Worm (Caenorhabditis elegans) whole organism, mixed stage, embryonic: Measurements from ENCODE around the gene F35F10.1.

ENCODE experiments used
- M03D4.4 ChIP-seq: sonication (generic microtip); optimal IDR thresholded peaks from 2 replicates; lab custom pipeline; 2017; ENCODE audit warnings: mild to moderate bottlenecking, missing genetic modification characterization, missing compliant biosample characterization
- blmp-1 ChIP-seq: fragments of 150-350 bp; optimal IDR thresholded peaks from 2 replicates; lab custom pipeline; 2014; ENCODE audit warnings: missing biosample characterization, missing genetic modification characterization
- ceh-39 ChIP-seq: fragments of 150-350 bp; optimal IDR thresholded peaks from 2 replicates; lab custom pipeline; 2014; ENCODE audit warnings: missing biosample characterization, missing genetic modification characterization
- ceh-43 ChIP-seq: fragments of 200-800 bp; sonication (Bioruptor generic); optimal IDR thresholded peaks from 2 replicates; lab custom pipeline; 2018; ENCODE audit warnings: mild to moderate bottlenecking, missing genetic modification characterization, moderate library complexity, missing compliant biosample characterization
- ceh-83 ChIP-seq: fragments of 200-800 bp; sonication (Bioruptor generic); optimal IDR thresholded peaks from 2 replicates; lab custom pipeline; 2018; ENCODE audit warnings: mild to moderate bottlenecking, missing genetic modification characterization, missing compliant biosample characterization
- cnd-1 ChIP-seq: fragments of 200-800 bp; sonication (Bioruptor generic); optimal IDR thresholded peaks from 2 replicates; lab custom pipeline; 2018; ENCODE audit warnings: mild to moderate bottlenecking, missing genetic modification characterization, missing compliant biosample characterization
- drap-1 ChIP-seq: fragments of 200-800 bp; sonication (Bioruptor generic); optimal IDR thresholded peaks from 3 replicates; lab custom pipeline; 2018; ENCODE audit warnings: mild to moderate bottlenecking, missing genetic modification characterization, missing compliant biosample characterization
- elt-1 ChIP-seq: sonication (generic microtip); optimal IDR thresholded peaks from 2 replicates; lab custom pipeline; 2017; ENCODE audit warnings: missing genetic modification characterization, mild to moderate bottlenecking, missing compliant biosample characterization, antibody characterized with exemption, moderate library complexity, borderline replicate concordance; ENCODE audit not compliant: insufficient read depth
- elt-3 ChIP-seq: fragments of 150-350 bp; optimal IDR thresholded peaks from 2 replicates; lab custom pipeline; 2014; ENCODE audit warnings: missing biosample characterization, missing genetic modification characterization
- ham-2 ChIP-seq: fragments of 200-800 bp; sonication (Bioruptor generic); optimal IDR thresholded peaks from 2 replicates; lab custom pipeline; 2018; ENCODE audit warnings: mild to moderate bottlenecking, missing genetic modification characterization, missing compliant biosample characterization
- hlh-1 ChIP-seq: fragments of 150-350 bp; optimal IDR thresholded peaks from 2 replicates; lab custom pipeline; 2014; ENCODE audit warnings: missing biosample characterization, missing genetic modification reagents, missing genetic modification characterization
- lin-13 ChIP-seq: fragments of 150-350 bp; optimal IDR thresholded peaks from 2 replicates; lab custom pipeline; 2014; ENCODE audit warnings: missing biosample characterization, missing genetic modification characterization
- lsy-2 ChIP-seq: fragments of 150-350 bp; optimal IDR thresholded peaks from 2 replicates; lab custom pipeline; 2014; ENCODE audit warnings: missing biosample characterization, missing genetic modification characterization
- mab-5 ChIP-seq: fragments of 150-350 bp; optimal IDR thresholded peaks from 2 replicates; lab custom pipeline; 2014; ENCODE audit warnings: missing biosample characterization, missing genetic modification characterization
- mep-1 ChIP-seq: fragments of 150-350 bp; optimal IDR thresholded peaks from 2 replicates; lab custom pipeline; 2017; ENCODE audit warnings: missing biosample characterization, missing genetic modification reagents, missing genetic modification characterization, inconsistent platforms
- mls-2 ChIP-seq: sonication (generic microtip); optimal IDR thresholded peaks from 2 replicates; lab custom pipeline; 2016; ENCODE audit warnings: mild to moderate bottlenecking, missing genetic modification characterization, moderate library complexity, missing compliant biosample characterization
- nhr-12 ChIP-seq: fragments of 150-350 bp; optimal IDR thresholded peaks from 2 replicates; lab custom pipeline; 2014; ENCODE audit warnings: missing biosample characterization, missing genetic modification characterization
- nhr-2 ChIP-seq: fragments of 150-350 bp; optimal IDR thresholded peaks from 2 replicates; lab custom pipeline; 2014; ENCODE audit warnings: missing biosample characterization, missing genetic modification characterization
- nhr-28 ChIP-seq: fragments of 150-350 bp; optimal IDR thresholded peaks from 2 replicates; lab custom pipeline; 2014; ENCODE audit warnings: missing biosample characterization, missing genetic modification characterization
- nhr-76 ChIP-seq: sonication (generic microtip); optimal IDR thresholded peaks from 2 replicates; lab custom pipeline; 2017; ENCODE audit warnings: missing biosample characterization, missing genetic modification characterization
- pha-4 ChIP-seq: fragments of 150-350 bp; optimal IDR thresholded peaks from 2 replicates; lab custom pipeline; 2018; ENCODE audit warnings: missing biosample characterization, missing genetic modification reagents, missing genetic modification characterization
- sem-2 ChIP-seq: fragments of 200-800 bp; sonication (Bioruptor generic); optimal IDR thresholded peaks from 2 replicates; lab custom pipeline; 2018; ENCODE audit warnings: mild to moderate bottlenecking, missing genetic modification characterization, missing compliant biosample characterization
- tbx-8 ChIP-seq: fragments of 200-800 bp; sonication (Bioruptor generic); optimal IDR thresholded peaks from 2 replicates; lab custom pipeline; 2018; ENCODE audit warnings: mild to moderate bottlenecking, missing genetic modification characterization, moderate library complexity, missing compliant biosample characterization
- unc-120 ChIP-seq: sonication (generic microtip); optimal IDR thresholded peaks from 2 replicates; lab custom pipeline; 2017; ENCODE audit warnings: missing genetic modification characterization, missing compliant biosample characterization; ENCODE audit not compliant: poor library complexity, severe bottlenecking
- unc-39 ChIP-seq: fragments of 150-350 bp; optimal IDR thresholded peaks from 2 replicates; lab custom pipeline; 2014; ENCODE audit warnings: missing biosample characterization, missing genetic modification characterization
- zip-8 ChIP-seq: fragments of 150-350 bp; optimal IDR thresholded peaks from 2 replicates; lab custom pipeline; 2014; ENCODE audit warnings: missing biosample characterization, missing genetic modification characterization
- ztf-11 ChIP-seq: fragments of 150-350 bp; optimal IDR thresholded peaks from 2 replicates; lab custom pipeline; 2014; ENCODE audit warnings: missing biosample characterization, missing genetic modification characterization

Gene F35F10.1

DNA sequence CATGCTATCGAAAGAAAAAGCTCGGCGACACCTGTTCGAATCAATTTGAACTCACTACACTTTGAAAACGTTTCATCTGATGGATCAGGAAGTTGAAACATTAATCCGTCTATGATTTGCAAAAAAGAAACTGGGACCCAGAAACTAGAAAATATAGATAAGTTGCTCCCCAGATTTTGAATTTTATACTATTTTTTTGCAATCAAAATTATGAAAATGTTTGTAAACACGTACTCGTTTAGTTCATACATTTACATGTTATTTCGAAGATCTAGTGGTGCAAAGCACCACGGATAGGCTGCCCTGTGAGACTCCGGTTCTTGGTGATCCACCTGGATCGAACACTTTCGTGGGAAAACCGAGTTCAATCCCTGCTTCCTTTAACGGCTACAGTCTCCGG, 25.8 kb downstream of the F35F10.1 start, which contains the start of gene C17B7.10:
C17B7.10 (minus strand) TSS at position 101 of the 400 bp plus-strand sequence.
- TF ChIP-seq elt-3 (tag; lab: Kevin White, UChicago) (no peak), ceh-83 (GFP tag; lab: Kevin White, UChicago) (no peak), tbx-8 (GFP tag; lab: Kevin White, UChicago) (no peak), cnd-1 (no peak)

DNA sequence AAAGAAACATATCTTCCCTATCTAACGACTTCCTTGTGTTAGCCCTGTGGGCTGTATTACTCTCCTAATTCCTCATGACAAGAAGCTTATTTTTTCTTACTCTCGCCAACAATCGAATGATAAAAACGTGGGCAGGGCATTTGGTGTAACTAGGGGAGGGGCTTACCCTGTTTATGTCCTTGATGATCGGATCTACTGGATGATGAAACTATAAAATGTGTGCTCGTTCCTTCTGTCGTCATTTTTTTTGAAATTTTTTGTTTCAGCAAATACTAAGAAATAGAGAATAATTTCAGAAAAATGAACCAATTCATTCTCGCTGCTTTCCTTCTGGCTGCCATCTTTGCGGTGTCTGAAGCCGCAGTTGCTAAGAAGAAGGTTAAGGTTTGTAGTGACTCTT, 26.4 kb downstream of the F35F10.1 start, which contains the start of gene C17B7.3:
C17B7.3 (plus strand) TSS at position 301 of the 400 bp plus-strand sequence.
- no peak for TF ChIP-seq elt-1 (tag; lab: Kevin White, UChicago)
- TF ChIP-seq pha-4 = no peak
- TF ChIP-seq blmp-1 (tag; lab: Kevin White, UChicago) = no peak
- TF ChIP-seq ceh-39 (tag; lab: Kevin White, UChicago) = no peak
- TF ChIP-seq nhr-12 (tag; lab: Kevin White, UChicago) = no peak
- TF ChIP-seq nhr-2 = no peak
- TF ChIP-seq ham-2 (GFP tag; lab: Kevin White, UChicago) = no peak
- TF ChIP-seq elt-3 (tag; lab: Kevin White, UChicago) = no peak
- no peak for TF ChIP-seq tbx-8 (GFP tag; lab: Kevin White, UChicago)
- TF ChIP-seq ztf-11 (tag; lab: Kevin White, UChicago) = no peak
- no peak for TF ChIP-seq drap-1
- no peak for TF ChIP-seq mab-5 (tag; lab: Kevin White, UChicago)
- no peak for TF ChIP-seq lsy-2 (tag; lab: Kevin White, UChicago)

DNA sequence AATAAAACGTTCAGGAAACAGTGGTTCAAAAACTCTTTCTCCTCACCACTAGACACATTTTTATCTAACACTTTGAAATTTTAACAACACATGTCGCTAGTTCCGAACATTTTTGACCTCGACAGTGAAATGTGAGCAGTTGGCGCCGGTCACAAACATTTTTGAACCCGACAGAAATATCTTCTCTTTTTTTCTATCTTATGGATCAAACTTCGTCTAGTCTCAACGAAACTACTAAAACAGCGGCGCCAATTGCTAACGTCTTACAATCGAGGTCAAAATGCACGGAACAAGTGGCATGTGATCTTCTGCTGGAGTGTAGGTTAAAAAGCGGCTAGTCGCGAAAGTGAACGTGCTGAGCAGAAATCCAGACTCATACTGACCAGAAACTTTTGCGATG, 27.9 kb downstream of the F35F10.1 start:
- no peak for TF ChIP-seq mab-5 (tag; lab: Kevin White, UChicago)
- TF ChIP-seq sem-2 = no peak
- TF ChIP-seq nhr-28 (tag; lab: Kevin White, UChicago) = no peak
- no peak for TF ChIP-seq unc-39 (tag; lab: Kevin White, UChicago)
- TF ChIP-seq zip-8 (tag; lab: Kevin White, UChicago) = no peak
- TF ChIP-seq, all 35 proteins: peak for 0

DNA sequence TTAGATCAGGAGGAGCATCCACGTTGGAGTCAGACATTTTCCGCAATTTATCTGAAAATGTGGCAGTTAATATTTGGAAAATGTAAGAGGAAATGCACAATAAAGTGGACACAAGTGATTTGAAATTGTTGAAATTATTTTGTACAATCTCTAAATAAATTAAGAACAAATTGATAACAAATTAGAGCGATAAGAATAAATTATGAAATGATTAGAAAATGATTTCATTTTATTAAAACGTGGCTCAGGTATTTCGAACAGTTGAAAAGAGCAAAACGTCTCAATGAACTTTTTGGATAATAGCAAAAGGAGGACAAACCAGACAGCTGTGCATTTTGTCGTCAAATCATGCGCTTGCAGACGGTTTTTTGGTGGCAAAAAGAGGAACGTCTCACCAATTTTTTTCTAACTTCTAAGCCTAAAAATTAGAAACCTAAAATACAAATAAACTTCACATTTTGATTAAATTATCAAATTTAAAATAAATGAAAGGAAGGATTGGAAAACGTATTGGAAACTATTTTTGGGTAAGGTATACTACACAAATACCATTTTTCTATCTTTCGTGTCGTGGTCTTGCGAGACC, 30.4 kb downstream of the F35F10.1 start, which contains the start of gene fbxa-65:
fbxa-65 (minus strand) TSS at position 51 of the 586 bp plus-strand sequence.
- TF ChIP-seq unc-120 (tag; lab: Kevin White, UChicago) (no peak), pha-4 (no peak), elt-1 (tag; lab: Kevin White, UChicago) (no peak), ceh-43 (GFP tag; lab: Kevin White, UChicago) (no peak), lin-13 (tag; lab: Kevin White, UChicago) (no peak), mep-1 (tag; lab: Kevin White, UChicago) (no peak), cnd-1 (no peak), ztf-11 (tag; lab: Kevin White, UChicago) (no peak), hlh-1 (tag; lab: Kevin White, UChicago) (no peak), ceh-83 (GFP tag; lab: Kevin White, UChicago) (no peak), ham-2 (GFP tag; lab: Kevin White, UChicago) (no peak)

DNA sequence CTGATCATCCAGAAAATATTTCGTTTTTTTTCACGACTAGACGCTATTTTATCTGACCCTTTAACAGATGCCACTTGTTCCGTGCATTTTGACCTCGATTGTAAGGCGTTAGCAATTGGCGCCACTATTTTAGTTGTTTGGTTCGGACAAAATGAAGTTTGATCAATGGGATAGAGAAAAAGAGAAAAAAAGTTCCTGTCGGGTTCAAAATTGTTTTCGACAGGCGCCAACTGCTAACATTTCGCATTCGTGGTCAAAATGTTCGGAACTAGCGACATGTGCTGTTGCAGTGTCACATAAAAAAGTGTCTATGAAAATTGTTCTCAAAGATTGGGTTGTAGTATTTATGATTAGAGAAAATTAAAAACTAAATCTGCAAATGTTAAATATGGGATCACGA, 31.4 kb downstream of the F35F10.1 start:
- TF ChIP-seq pha-4 (no peak), mab-5 (tag; lab: Kevin White, UChicago) (no peak), lin-13 (tag; lab: Kevin White, UChicago) (no peak), elt-3 (tag; lab: Kevin White, UChicago) (no peak), mls-2 (tag; lab: Kevin White, UChicago) (no peak), nhr-76 (no peak), ceh-83 (GFP tag; lab: Kevin White, UChicago) (no peak), ceh-39 (tag; lab: Kevin White, UChicago) (no peak)

DNA sequence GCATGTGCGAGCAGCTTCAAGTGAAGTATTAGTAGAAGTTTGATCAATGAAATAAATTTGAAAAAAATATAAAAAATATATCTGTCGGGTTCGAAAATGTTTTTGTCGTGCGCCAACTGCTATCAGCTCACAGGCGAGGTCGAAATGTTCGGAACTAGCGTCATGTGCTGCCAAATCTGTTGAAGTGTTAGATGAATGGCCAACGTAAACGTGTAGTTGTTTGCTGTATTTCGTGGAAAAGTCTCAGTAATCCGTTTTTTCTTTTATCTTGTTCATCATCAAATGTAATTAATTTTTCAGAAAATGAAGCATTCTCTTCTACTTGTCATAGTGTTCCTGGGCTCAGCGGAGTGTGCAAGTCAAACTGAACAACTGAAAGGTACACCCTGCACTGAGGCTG, 33.8 kb downstream of the F35F10.1 start, which contains the start of gene C17B7.15:
C17B7.15 (plus strand) TSS at position 301 of the 400 bp plus-strand sequence.
- no peak for TF ChIP-seq lin-13 (tag; lab: Kevin White, UChicago)
- TF ChIP-seq hlh-1 (tag; lab: Kevin White, UChicago) = no peak
- TF ChIP-seq sem-2 = no peak
- TF ChIP-seq blmp-1 (tag; lab: Kevin White, UChicago) = no peak
- no peak for TF ChIP-seq nhr-12 (tag; lab: Kevin White, UChicago)
- TF ChIP-seq tbx-8 (GFP tag; lab: Kevin White, UChicago) = no peak
- no peak for TF ChIP-seq M03D4.4 (tag; lab: Kevin White, UChicago)
